Worm (Caenorhabditis elegans) whole organism, late embryonic: ENCODE data around the gene srx-101.

Experiments used
- C08G9.2 ChIP-seq: sonication (generic microtip); optimal IDR thresholded peaks from 2 replicates; lab custom pipeline; 2016; ENCODE audit warnings: mild to moderate bottlenecking, missing genetic modification characterization, moderate library complexity, missing compliant biosample characterization
- C38D4.7 ChIP-seq: fragments of 200-800 bp; sonication (Bioruptor generic); optimal IDR thresholded peaks from 2 replicates; lab custom pipeline; 2018; ENCODE audit warnings: mild to moderate bottlenecking, missing genetic modification characterization, moderate library complexity, missing compliant biosample characterization
- F13H6.1 ChIP-seq: sonication (generic microtip); optimal IDR thresholded peaks from 2 replicates; lab custom pipeline; 2016; ENCODE audit warnings: missing genetic modification characterization, missing compliant biosample characterization
- K02D7.2 ChIP-seq: sonication (generic microtip); optimal IDR thresholded peaks from 2 replicates; lab custom pipeline; 2017; ENCODE audit warnings: mild to moderate bottlenecking, missing genetic modification characterization, missing compliant biosample characterization
- Y22D7AL.16 ChIP-seq: sonication (generic microtip); optimal IDR thresholded peaks from 2 replicates; lab custom pipeline; 2016; ENCODE audit warnings: missing genetic modification characterization, missing compliant biosample characterization
- ama-1 ChIP-seq: fragments of 150-350 bp; optimal IDR thresholded peaks from 2 replicates; lab custom pipeline; 2014
- ceh-2 ChIP-seq: sonication (generic microtip); optimal IDR thresholded peaks from 2 replicates; lab custom pipeline; 2016; ENCODE audit warnings: missing genotype, missing genetic modification characterization, missing compliant biosample characterization
- ceh-22 ChIP-seq: sonication (generic microtip); optimal IDR thresholded peaks from 2 replicates; lab custom pipeline; 2017; ENCODE audit warnings: missing biosample characterization, missing genetic modification characterization
- ceh-24 ChIP-seq: sonication (generic microtip); optimal IDR thresholded peaks from 2 replicates; lab custom pipeline; 2016; ENCODE audit warnings: mild to moderate bottlenecking, missing genetic modification characterization, missing compliant biosample characterization
- ceh-31 ChIP-seq: sonication (generic microtip); optimal IDR thresholded peaks from 2 replicates; lab custom pipeline; 2016; ENCODE audit warnings: missing genetic modification characterization, missing compliant biosample characterization
- ceh-34 ChIP-seq: sonication (generic microtip); optimal IDR thresholded peaks from 2 replicates; lab custom pipeline; 2016; ENCODE audit warnings: mild to moderate bottlenecking, missing genetic modification characterization, missing compliant biosample characterization
- ceh-9 ChIP-seq: sonication (generic microtip); optimal IDR thresholded peaks from 2 replicates; lab custom pipeline; 2016; ENCODE audit warnings: mild to moderate bottlenecking, missing genetic modification characterization, inconsistent platforms, missing compliant biosample characterization
- che-1 ChIP-seq: sonication (generic microtip); optimal IDR thresholded peaks from 2 replicates; lab custom pipeline; 2016; ENCODE audit warnings: mild to moderate bottlenecking, missing genetic modification characterization, missing compliant biosample characterization
- elt-2 ChIP-seq: sonication (generic microtip); optimal IDR thresholded peaks from 2 replicates; lab custom pipeline; 2016; ENCODE audit warnings: missing genetic modification reagents, missing genetic modification characterization, missing compliant biosample characterization
- elt-4 ChIP-seq: sonication (generic microtip); optimal IDR thresholded peaks from 2 replicates; lab custom pipeline; 2016; ENCODE audit warnings: missing genetic modification characterization, missing compliant biosample characterization
- ets-4 ChIP-seq: sonication (generic microtip); optimal IDR thresholded peaks from 2 replicates; lab custom pipeline; 2016; ENCODE audit warnings: missing genetic modification characterization, missing compliant biosample characterization
- fax-1 ChIP-seq: sonication (generic microtip); optimal IDR thresholded peaks from 2 replicates; lab custom pipeline; 2016; ENCODE audit warnings: missing genotype, missing genetic modification characterization, missing compliant biosample characterization
- hlh-13 ChIP-seq: fragments of 200-800 bp; sonication (Bioruptor generic); optimal IDR thresholded peaks from 2 replicates; lab custom pipeline; 2018; ENCODE audit warnings: mild to moderate bottlenecking, missing genetic modification characterization, missing compliant biosample characterization
- hlh-15 ChIP-seq: sonication (generic microtip); optimal IDR thresholded peaks from 2 replicates; lab custom pipeline; 2016; ENCODE audit warnings: missing genetic modification characterization, missing compliant biosample characterization
- hlh-6 ChIP-seq: sonication (generic microtip); optimal IDR thresholded peaks from 2 replicates; lab custom pipeline; 2016; ENCODE audit warnings: missing genotype, missing genetic modification characterization, missing compliant biosample characterization
- lin-11 ChIP-seq: fragments of 200-800 bp; sonication (Bioruptor generic); optimal IDR thresholded peaks from 2 replicates; lab custom pipeline; 2018; ENCODE audit warnings: mild to moderate bottlenecking, missing genetic modification characterization, missing compliant biosample characterization
- mec-3 ChIP-seq: sonication (generic microtip); optimal IDR thresholded peaks from 2 replicates; lab custom pipeline; 2016; ENCODE audit warnings: borderline replicate concordance, missing genetic modification characterization, missing compliant biosample characterization
- nfya-1 ChIP-seq: sonication (generic microtip); optimal IDR thresholded peaks from 2 replicates; lab custom pipeline; 2017; ENCODE audit warnings: missing genetic modification characterization, mild to moderate bottlenecking, missing compliant biosample characterization, antibody characterized with exemption, moderate library complexity
- pax-1 ChIP-seq: fragments of 150-350 bp; optimal IDR thresholded peaks from 2 replicates; lab custom pipeline; 2014; ENCODE audit warnings: missing biosample characterization, missing genetic modification characterization
- pha-2 ChIP-seq: sonication (generic microtip); optimal IDR thresholded peaks from 2 replicates; lab custom pipeline; 2017; ENCODE audit warnings: mild to moderate bottlenecking, missing genetic modification characterization, missing compliant biosample characterization
- pha-4 ChIP-seq: fragments of 150-350 bp; optimal IDR thresholded peaks from 2 replicates; lab custom pipeline; 2018; ENCODE audit warnings: missing biosample characterization, missing genetic modification reagents, missing genetic modification characterization
- pros-1 ChIP-seq: fragments of 150-350 bp; optimal IDR thresholded peaks from 2 replicates; lab custom pipeline; 2014; ENCODE audit warnings: missing biosample characterization, missing genetic modification reagents, missing genetic modification characterization
- ref-2 ChIP-seq: sonication (generic microtip); optimal IDR thresholded peaks from 2 replicates; lab custom pipeline; 2016; ENCODE audit warnings: missing genetic modification characterization, missing compliant biosample characterization
- sdc-2 ChIP-seq: sonication (generic microtip); optimal IDR thresholded peaks from 2 replicates; lab custom pipeline; 2016; ENCODE audit warnings: missing genotype, missing genetic modification characterization, missing compliant biosample characterization
- sox-2 ChIP-seq: fragments of 200-800 bp; sonication (Bioruptor generic); IDR thresholded peaks from 2 replicates; pipeline ENCODE4 v1.3.6; 2022; ENCODE audit warnings: missing genetic modification reagents, missing genetic modification characterization, missing compliant biosample characterization
- syd-9 ChIP-seq: sonication (generic microtip); optimal IDR thresholded peaks from 2 replicates; lab custom pipeline; 2016; ENCODE audit warnings: mild to moderate bottlenecking, missing genetic modification characterization, moderate library complexity, missing compliant biosample characterization
- unc-55 ChIP-seq: sonication (generic microtip); optimal IDR thresholded peaks from 2 replicates; lab custom pipeline; 2017; ENCODE audit warnings: missing biosample characterization, missing genetic modification reagents, missing genetic modification characterization
- unc-86 ChIP-seq: sonication (generic microtip); optimal IDR thresholded peaks from 2 replicates; lab custom pipeline; 2016; ENCODE audit warnings: missing genetic modification characterization, missing compliant biosample characterization
- ztf-16 ChIP-seq: sonication (generic microtip); optimal IDR thresholded peaks from 2 replicates; lab custom pipeline; 2017; ENCODE audit warnings: missing genetic modification characterization, missing compliant biosample characterization

Gene srx-101

ce11 chrII:3665181-3665580 is 25.4 kb downstream of the srx-101 start:
- no peak for TF ChIP-seq K02D7.2 (tag; lab: Kevin White, UChicago)
- TF ChIP-seq nfya-1 (tag; lab: Kevin White, UChicago) = peak; percentile 64
- TF ChIP-seq, all 69 proteins: peak for 1

ce11 chrII:3664470-3664869 is 26.1 kb downstream of the srx-101 start, which contains the start of gene F19B10.3:
Gene F19B10.3 (plus strand): TSS chrII:3664770.
- TF ChIP-seq C38D4.7 (GFP tag; lab: Kevin White, UChicago) (no peak), ceh-24 (tag; lab: Kevin White, UChicago) (no peak), ceh-34 (tag; lab: Kevin White, UChicago) (no peak), mec-3 (tag; lab: Kevin White, UChicago) (no peak), ets-4 (no peak), ztf-16 (no peak), unc-55 (GFP tag; lab: Kevin White, UChicago) (no peak), sox-2 (GFP tag; lab: Robert Waterston, UW) (no peak), pros-1 (tag; lab: Kevin White, UChicago) (no peak), ceh-9 (tag; lab: Kevin White, UChicago) (no peak), elt-4 (tag; lab: Kevin White, UChicago) (no peak), ama-1 (no peak), nfya-1 (tag; lab: Kevin White, UChicago) (no peak)

- no peak for TF ChIP-seq syd-9 (tag; lab: Kevin White, UChicago)
- no peak for TF ChIP-seq pha-4 (tag; lab: Kevin White, UChicago)
- no peak for TF ChIP-seq unc-86 (tag; lab: Kevin White, UChicago)
- no peak for TF ChIP-seq sox-2 (GFP tag; lab: Robert Waterston, UW)
- TF ChIP-seq lin-11 (tag; lab: Kevin White, UChicago) = no peak
Observed at ce11 chrII:3663796-3664195, 26.8 kb downstream of the srx-101 start, which contains the start of gene F19B10.6. Gene F19B10.6 (minus strand): TSS chrII:3663896.

ce11 chrII:3661932-3662331 is 28.6 kb downstream of the srx-101 start, which contains the start of gene F19B10.13:
Gene F19B10.13 (plus strand): TSS chrII:3662274.
- peak; percentile 12 for TF ChIP-seq elt-2 (tag; lab: Kevin White, UChicago)
- TF ChIP-seq ceh-2 (tag; lab: Kevin White, UChicago) = no peak

ce11 chrII:3659776-3660175 is 30.8 kb downstream of the srx-101 start, which contains the start of gene F19B10.4:
Gene F19B10.4 (plus strand): TSS chrII:3660076.
- no peak for TF ChIP-seq unc-55 (GFP tag; lab: Kevin White, UChicago)
- no peak for TF ChIP-seq Y22D7AL.16 (tag; lab: Kevin White, UChicago)
- no peak for TF ChIP-seq ceh-31
- TF ChIP-seq sdc-2 (tag; lab: Kevin White, UChicago) = no peak
- TF ChIP-seq F13H6.1 (tag; lab: Kevin White, UChicago) = no peak
- no peak for TF ChIP-seq ceh-9 (tag; lab: Kevin White, UChicago)
- TF ChIP-seq hlh-15 = no peak

- no peak for TF ChIP-seq pha-4 (tag; lab: Kevin White, UChicago)
- no peak for TF ChIP-seq Y22D7AL.16 (tag; lab: Kevin White, UChicago)
- no peak for TF ChIP-seq pha-2 (tag; lab: Kevin White, UChicago)
- no peak for TF ChIP-seq ets-4
- TF ChIP-seq pax-1 (tag; lab: Kevin White, UChicago) = no peak
- TF ChIP-seq ama-1 = no peak
- TF ChIP-seq ceh-34 (tag; lab: Kevin White, UChicago) = no peak
- TF ChIP-seq che-1 (tag; lab: Kevin White, UChicago) = no peak
- TF ChIP-seq C08G9.2 (tag; lab: Kevin White, UChicago) = no peak
Observed at ce11 chrII:3655378-3655777, 35.2 kb downstream of the srx-101 start, which contains the start of gene F19B10.5. Gene F19B10.5 (plus strand): TSS chrII:3655678.

- TF ChIP-seq ceh-22 (no peak), fax-1 (tag; lab: Kevin White, UChicago) (no peak), ceh-2 (tag; lab: Kevin White, UChicago) (no peak), ceh-31 (no peak), pros-1 (tag; lab: Kevin White, UChicago) (no peak), nfya-1 (tag; lab: Kevin White, UChicago) (no peak), hlh-13 (GFP tag; lab: Kevin White, UChicago) (no peak), ref-2 (tag; lab: Kevin White, UChicago) (no peak), hlh-6 (no peak), ceh-34 (tag; lab: Kevin White, UChicago) (no peak), elt-4 (tag; lab: Kevin White, UChicago) (no peak)
Observed at ce11 chrII:3647111-3647510, 43.4 kb downstream of the srx-101 start, which contains the start of gene fbxb-33. Gene fbxb-33 (plus strand): TSS chrII:3647411.
